Worm (Caenorhabditis elegans) whole organism, young adult: ENCODE measurements around the gene Y44F5A.1.

Experiments
- B0035.1 ChIP-seq: sonication (generic microtip); optimal IDR thresholded peaks from 2 replicates; lab custom pipeline; 2016; ENCODE audit warnings: missing genetic modification characterization, mild to moderate bottlenecking, missing compliant biosample characterization, missing genotype, missing genetic modification reagents
- B0261.1 ChIP-seq: sonication (generic microtip); optimal IDR thresholded peaks from 2 replicates; lab custom pipeline; 2016; ENCODE audit warnings: mild to moderate bottlenecking, missing genetic modification characterization, moderate library complexity, missing compliant biosample characterization
- C06A6.2 ChIP-seq: fragments of 200-800 bp; sonication (Bioruptor generic); conservative IDR thresholded peaks from 2 replicates; pipeline ENCODE4 v1.3.6; 2022; ENCODE audit warnings: missing genetic modification characterization, missing compliant biosample characterization
- C17E4.6 ChIP-seq: fragments of 200-800 bp; sonication (Bioruptor generic); IDR thresholded peaks from 2 replicates; pipeline ENCODE4 v1.3.6; 2022; ENCODE audit warnings: missing genetic modification reagents, missing genetic modification characterization, missing compliant biosample characterization
- F33H1.4 ChIP-seq: fragments of 200-800 bp; sonication (Bioruptor generic); IDR thresholded peaks from 2 replicates; pipeline ENCODE4 v1.3.6; 2022; ENCODE audit warnings: missing genetic modification reagents, missing genetic modification characterization, missing compliant biosample characterization
- F37B4.10 ChIP-seq: fragments of 200-800 bp; sonication (Bioruptor generic); IDR thresholded peaks from 2 replicates; pipeline ENCODE4 v1.3.6; 2022; ENCODE audit warnings: missing genetic modification characterization, missing compliant biosample characterization
- F49E8.2 ChIP-seq: sonication (generic microtip); optimal IDR thresholded peaks from 3 replicates; lab custom pipeline; 2017; ENCODE audit warnings: missing genetic modification characterization, mild to moderate bottlenecking, missing compliant biosample characterization, antibody characterized with exemption, moderate library complexity; ENCODE audit not compliant: insufficient read depth
- F55B11.4 ChIP-seq: sonication (generic microtip); optimal IDR thresholded peaks from 2 replicates; lab custom pipeline; 2016; ENCODE audit warnings: missing compliant biosample characterization, missing genetic modification characterization, borderline replicate concordance; ENCODE audit not compliant: insufficient read depth
- K12H6.12 ChIP-seq: fragments of 200-800 bp; sonication (Bioruptor generic); optimal IDR thresholded peaks from 2 replicates; lab custom pipeline; 2018; ENCODE audit warnings: mild to moderate bottlenecking, missing genetic modification characterization, missing compliant biosample characterization
- T26A5.8 ChIP-seq: sonication (generic microtip); optimal IDR thresholded peaks from 2 replicates; lab custom pipeline; 2016; ENCODE audit warnings: missing genetic modification characterization, missing compliant biosample characterization
- Y53F4B.3 ChIP-seq: fragments of 200-800 bp; sonication (Bioruptor generic); IDR thresholded peaks from 2 replicates; pipeline ENCODE4 v1.3.6; 2022; ENCODE audit warnings: missing genetic modification reagents, missing genetic modification characterization, missing compliant biosample characterization
- Y53G8AR.9 ChIP-seq: fragments of 200-800 bp; sonication (Bioruptor generic); conservative IDR thresholded peaks from 2 replicates; pipeline ENCODE4 v1.3.6; 2022; ENCODE audit warnings: missing genetic modification reagents, missing genetic modification characterization, missing compliant biosample characterization
- Y79H2A.3 ChIP-seq: fragments of 200-800 bp; sonication (Bioruptor generic); conservative IDR thresholded peaks from 2 replicates; pipeline ENCODE4 v1.3.6; 2022; ENCODE audit warnings: missing genetic modification reagents, missing genetic modification characterization, missing compliant biosample characterization
- akir-1 ChIP-seq: fragments of 200-800 bp; sonication (Bioruptor generic); optimal IDR thresholded peaks from 2 replicates; lab custom pipeline; 2018; ENCODE audit warnings: mild to moderate bottlenecking, missing genetic modification characterization, moderate library complexity, missing compliant biosample characterization
- aptf-3 ChIP-seq: fragments of 200-800 bp; sonication (Bioruptor generic); IDR thresholded peaks from 2 replicates; pipeline ENCODE4 v1.3.6; 2022; ENCODE audit warnings: missing genetic modification characterization, missing compliant biosample characterization
- attf-3 ChIP-seq: fragments of 200-800 bp; sonication (Bioruptor generic); conservative IDR thresholded peaks from 2 replicates; pipeline ENCODE4 v1.3.6; 2022; ENCODE audit warnings: missing genetic modification reagents, missing genetic modification characterization, missing compliant biosample characterization
- attf-5 ChIP-seq: fragments of 200-800 bp; sonication (Bioruptor generic); optimal IDR thresholded peaks from 2 replicates; lab custom pipeline; 2018; ENCODE audit warnings: mild to moderate bottlenecking, missing genetic modification characterization, missing compliant biosample characterization
- bed-2 ChIP-seq: fragments of 200-800 bp; sonication (Bioruptor generic); IDR thresholded peaks from 2 replicates; pipeline ENCODE4 v1.3.6; 2022; ENCODE audit warnings: missing genetic modification reagents, missing genetic modification characterization, missing compliant biosample characterization
- ceh-27 ChIP-seq: fragments of 200-800 bp; sonication (Bioruptor generic); optimal IDR thresholded peaks from 2 replicates; lab custom pipeline; 2018; ENCODE audit warnings: mild to moderate bottlenecking, missing genetic modification characterization, moderate library complexity, missing compliant biosample characterization
- ceh-40 ChIP-seq: fragments of 200-800 bp; sonication (Bioruptor generic); IDR thresholded peaks from 2 replicates; pipeline ENCODE4 v1.3.6; 2022; ENCODE audit warnings: missing genetic modification characterization, missing compliant biosample characterization
- ceh-58 ChIP-seq: fragments of 200-800 bp; sonication (Bioruptor generic); IDR thresholded peaks from 2 replicates; pipeline ENCODE4 v1.3.6; 2022; ENCODE audit warnings: missing genetic modification characterization, missing compliant biosample characterization
- ceh-79 ChIP-seq: sonication (generic microtip); optimal IDR thresholded peaks from 2 replicates; lab custom pipeline; 2017; ENCODE audit warnings: mild to moderate bottlenecking, missing genetic modification characterization, missing compliant biosample characterization
- egl-44 ChIP-seq: fragments of 200-800 bp; sonication (Bioruptor generic); IDR thresholded peaks from 2 replicates; pipeline ENCODE4 v1.3.6; 2022; ENCODE audit warnings: missing genetic modification reagents, missing genetic modification characterization, missing compliant biosample characterization
- egrh-3 ChIP-seq: fragments of 200-800 bp; sonication (Bioruptor generic); IDR thresholded peaks from 2 replicates; pipeline ENCODE4 v1.3.6; 2022; ENCODE audit warnings: missing genetic modification reagents, missing genetic modification characterization, missing compliant biosample characterization
- ekl-4 ChIP-seq: fragments of 200-800 bp; sonication (Bioruptor generic); IDR thresholded peaks from 2 replicates; pipeline ENCODE4 v1.3.6; 2022; ENCODE audit warnings: missing genetic modification reagents, missing genetic modification characterization, missing compliant biosample characterization
- hlh-12 ChIP-seq: sonication (generic microtip); optimal IDR thresholded peaks from 2 replicates; lab custom pipeline; 2016; ENCODE audit warnings: missing genetic modification characterization, missing compliant biosample characterization
- hmg-20 ChIP-seq: fragments of 200-800 bp; sonication (Bioruptor generic); IDR thresholded peaks from 2 replicates; pipeline ENCODE4 v1.3.6; 2022; ENCODE audit warnings: missing genetic modification reagents, missing genetic modification characterization, missing compliant biosample characterization
- lin-26 ChIP-seq: fragments of 200-800 bp; sonication (Bioruptor generic); IDR thresholded peaks from 2 replicates; pipeline ENCODE4 v1.3.6; 2022; ENCODE audit warnings: missing genetic modification reagents, missing genetic modification characterization, missing compliant biosample characterization
- lir-1 ChIP-seq: fragments of 200-800 bp; sonication (Bioruptor generic); conservative IDR thresholded peaks from 2 replicates; pipeline ENCODE4 v1.3.6; 2022; ENCODE audit warnings: missing genetic modification reagents, missing genetic modification characterization, missing compliant biosample characterization
- lsl-1 ChIP-seq: fragments of 200-800 bp; sonication (Bioruptor generic); optimal IDR thresholded peaks from 2 replicates; lab custom pipeline; 2018; ENCODE audit warnings: mild to moderate bottlenecking, missing genetic modification characterization, moderate library complexity, missing compliant biosample characterization
- madf-8 ChIP-seq: fragments of 200-800 bp; sonication (Bioruptor generic); conservative IDR thresholded peaks from 2 replicates; pipeline ENCODE4 v1.3.6; 2022; ENCODE audit warnings: missing genetic modification reagents, missing genetic modification characterization, missing compliant biosample characterization
- mxl-1 ChIP-seq: sonication (generic microtip); optimal IDR thresholded peaks from 2 replicates; lab custom pipeline; 2016; ENCODE audit warnings: missing genetic modification characterization, missing compliant biosample characterization
- nhr-90 ChIP-seq: sonication (generic microtip); optimal IDR thresholded peaks from 2 replicates; lab custom pipeline; 2016; ENCODE audit warnings: missing genotype, mild to moderate bottlenecking, missing genetic modification characterization, missing compliant biosample characterization
- pha-4 ChIP-seq: fragments of 150-350 bp; sonication (generic microtip); optimal IDR thresholded peaks from 2 replicates; lab custom pipeline; 2014; ENCODE audit warnings: missing biosample characterization, missing genetic modification reagents, missing genetic modification characterization
- rcor-1 ChIP-seq: fragments of 200-800 bp; sonication (Bioruptor generic); IDR thresholded peaks from 2 replicates; pipeline ENCODE4 v1.3.6; 2022; ENCODE audit warnings: missing genetic modification reagents, missing genetic modification characterization, missing compliant biosample characterization
- sdz-38 ChIP-seq: sonication (generic microtip); optimal IDR thresholded peaks from 2 replicates; lab custom pipeline; 2016; ENCODE audit warnings: missing genotype, missing genetic modification characterization, missing compliant biosample characterization
- tbp1 ChIP-seq: fragments of 200-800 bp; sonication (Bioruptor generic); optimal IDR thresholded peaks from 2 replicates; lab custom pipeline; 2018; ENCODE audit warnings: mild to moderate bottlenecking, missing genetic modification characterization, missing compliant biosample characterization
- ztf-18 ChIP-seq: sonication (generic microtip); optimal IDR thresholded peaks from 2 replicates; lab custom pipeline; 2016; ENCODE audit warnings: missing genotype, mild to moderate bottlenecking, missing genetic modification characterization, missing compliant biosample characterization
- ztf-3 ChIP-seq: fragments of 200-800 bp; sonication (Bioruptor generic); optimal IDR thresholded peaks from 2 replicates; lab custom pipeline; 2018; ENCODE audit warnings: mild to moderate bottlenecking, missing genetic modification characterization, missing compliant biosample characterization

Gene Y44F5A.1

ce11 chrIII:4230092-4230491 lies 17.4 kb downstream of the Y44F5A.1 start (continued):
- TF ChIP-seq ceh-58: no peak
- TF ChIP-seq Y53F4B.3 (GFP tag; lab: Robert Waterston, UW): no peak
- no peak for TF ChIP-seq attf-3 (GFP tag; lab: Robert Waterston, UW)
- no peak for TF ChIP-seq K12H6.12
- TF ChIP-seq lsl-1: peak; percentile 88
- TF ChIP-seq Y53G8AR.9 (GFP tag; lab: Robert Waterston, UW): no peak
- TF ChIP-seq ceh-79 (tag; lab: Kevin White, UChicago): no peak
- TF ChIP-seq ztf-18 (tag; lab: Kevin White, UChicago): no peak
- TF ChIP-seq attf-5 (GFP tag; lab: Kevin White, UChicago): no peak
- no peak for TF ChIP-seq F49E8.2 (tag; lab: Kevin White, UChicago)
- no peak for TF ChIP-seq nhr-90 (tag; lab: Kevin White, UChicago)
- no peak for TF ChIP-seq bed-2 (GFP tag; lab: Robert Waterston, UW)
- TF ChIP-seq ekl-4: no peak
- no peak for TF ChIP-seq aptf-3 (GFP tag; lab: Robert Waterston, UW)
- TF ChIP-seq C06A6.2 (GFP tag; lab: Robert Waterston, UW): no peak
- no peak for TF ChIP-seq ztf-3 (GFP tag; lab: Kevin White, UChicago)
- no peak for TF ChIP-seq egl-44 (GFP tag; lab: Robert Waterston, UW)

- TF ChIP-seq tbp1 (GFP tag; lab: Kevin White, UChicago): no peak
- no peak for TF ChIP-seq madf-8 (GFP tag; lab: Robert Waterston, UW)
- TF ChIP-seq sdz-38 (tag; lab: Kevin White, UChicago): no peak
- TF ChIP-seq egl-44 (GFP tag; lab: Robert Waterston, UW): no peak
- TF ChIP-seq ceh-40: no peak
- no peak for TF ChIP-seq B0261.1 (tag; lab: Kevin White, UChicago)
- TF ChIP-seq egrh-3 (GFP tag; lab: Robert Waterston, UW): no peak
- TF ChIP-seq rcor-1 (GFP tag; lab: Robert Waterston, UW): no peak
- TF ChIP-seq F49E8.2 (tag; lab: Kevin White, UChicago): no peak
- TF ChIP-seq ceh-27 (GFP tag; lab: Kevin White, UChicago): no peak
These were observed 18.6 kb downstream of the Y44F5A.1 start, which contains the start of gene F43C1.5 for ce11 chrIII:4228841-4229240. TSS of gene F43C1.5 (plus strand) at chrIII:4229141.

- TF ChIP-seq pha-4 (tag; lab: Kevin White, UChicago) (no peak), akir-1 (GFP tag; lab: Kevin White, UChicago) (no peak), C17E4.6 (no peak), T26A5.8 (tag; lab: Kevin White, UChicago) (no peak), F55B11.4 (tag; lab: Kevin White, UChicago) (no peak), B0035.1 (tag; lab: Kevin White, UChicago) (no peak), F49E8.2 (tag; lab: Kevin White, UChicago) (no peak), hmg-20 (GFP tag; lab: Robert Waterston, UW) (no peak), hlh-12 (no peak), lir-1 (GFP tag; lab: Robert Waterston, UW) (no peak), F37B4.10 (GFP tag; lab: Robert Waterston, UW) (no peak), K12H6.12 (no peak), Y79H2A.3 (no peak), mxl-1 (no peak), F33H1.4 (GFP tag; lab: Robert Waterston, UW) (no peak), lin-26 (no peak)
These were observed 19.5 kb downstream of the Y44F5A.1 start, which contains the start of gene mpk-1 for ce11 chrIII:4228008-4228407. TSS of gene mpk-1 (minus strand) at chrIII:4228108.
